Fruit fly (Drosophila melanogaster) whole organism, embryonic: ENCODE measurements around the gene sloth1.
A peak's percentile ranks its signal among the peaks of the same experiment; 100 is the strongest.

Experiments
- Bgb ChIP-seq: fragments of 200-800 bp; sonication (Bioruptor generic); IDR thresholded peaks from 2 replicates; pipeline ENCODE4 v1.3.6; 2022; ENCODE audit warnings: missing biosample characterization, missing genetic modification characterization; ENCODE audit not compliant: partially characterized antibody
- CG10366 ChIP-seq: fragments of 200-800 bp; sonication (Bioruptor generic); IDR thresholded peaks from 2 replicates; pipeline ENCODE4 v1.3.6; 2022; ENCODE audit warnings: missing biosample characterization, missing genetic modification characterization
- CG10431 ChIP-seq: fragments of 200-800 bp; sonication (Bioruptor generic); optimal IDR thresholded peaks from 3 replicates; lab custom pipeline; 2018; ENCODE audit warnings: missing biosample characterization, mild to moderate bottlenecking, missing genetic modification characterization
- CG10979 ChIP-seq: fragments of 200-800 bp; sonication (Bioruptor generic); optimal IDR thresholded peaks from 2 replicates; lab custom pipeline; 2018; ENCODE audit warnings: missing biosample characterization, mild to moderate bottlenecking, missing genetic modification characterization, moderate library complexity
- CG11093 ChIP-seq: fragments of 200-800 bp; sonication (Bioruptor generic); IDR thresholded peaks from 3 replicates; pipeline ENCODE4 v1.3.6; 2022; ENCODE audit warnings: missing biosample characterization, missing genetic modification characterization
- CG11695 ChIP-seq: fragments of 200-800 bp; sonication (Bioruptor generic); IDR thresholded peaks from 3 replicates; pipeline ENCODE4 v1.3.6; 2022; ENCODE audit warnings: missing biosample characterization, missing genetic modification characterization
- CG12744 ChIP-seq: fragments of 200-800 bp; sonication (Bioruptor generic); optimal IDR thresholded peaks from 2 replicates; lab custom pipeline; 2016; ENCODE audit warnings: missing biosample characterization, missing genetic modification characterization
- CG13287 ChIP-seq: fragments of 200-800 bp; sonication (Bioruptor generic); IDR thresholded peaks from 2 replicates; pipeline ENCODE4 v1.3.6; 2022; ENCODE audit warnings: missing biosample characterization, missing genetic modification characterization; ENCODE audit not compliant: partially characterized antibody
- CG13775 ChIP-seq: fragments of 200-800 bp; sonication (Bioruptor generic); optimal IDR thresholded peaks from 3 replicates; lab custom pipeline; 2017; ENCODE audit warnings: missing biosample characterization, mild to moderate bottlenecking, missing genetic modification characterization
- CG15011 ChIP-seq: fragments of 200-800 bp; sonication (Bioruptor generic); optimal IDR thresholded peaks from 3 replicates; lab custom pipeline; 2018; ENCODE audit warnings: missing biosample characterization, mild to moderate bottlenecking, missing genetic modification characterization
- CG15601 ChIP-seq: fragments of 200-800 bp; sonication (Bioruptor generic); optimal IDR thresholded peaks from 3 replicates; lab custom pipeline; 2019; ENCODE audit warnings: missing biosample characterization, mild to moderate bottlenecking, missing genetic modification characterization, moderate library complexity
- CG17328 ChIP-seq: fragments of 200-800 bp; sonication (Bioruptor generic); IDR thresholded peaks from 2 replicates; pipeline ENCODE4 v1.3.6; 2022; ENCODE audit warnings: missing biosample characterization, missing genetic modification characterization
- CG17359 ChIP-seq: fragments of 200-800 bp; sonication (Bioruptor generic); optimal IDR thresholded peaks from 3 replicates; lab custom pipeline; 2018; ENCODE audit warnings: missing biosample characterization, mild to moderate bottlenecking, missing genetic modification characterization, moderate library complexity
- CG17612 ChIP-seq: fragments of 200-800 bp; sonication (Bioruptor generic); IDR thresholded peaks from 2 replicates; pipeline ENCODE4 v1.3.6; 2022; ENCODE audit warnings: missing biosample characterization, missing genetic modification characterization
- CG2199 ChIP-seq: fragments of 200-800 bp; sonication (Bioruptor generic); IDR thresholded peaks from 3 replicates; pipeline ENCODE4 v1.3.6; 2022; ENCODE audit warnings: missing biosample characterization, missing genetic modification characterization
- CG2875 ChIP-seq: fragments of 200-800 bp; sonication (Bioruptor generic); optimal IDR thresholded peaks from 2 replicates; lab custom pipeline; 2017; ENCODE audit warnings: missing biosample characterization, mild to moderate bottlenecking, missing genetic modification characterization, missing genetic modification reagents
- CG31388 ChIP-seq: fragments of 200-800 bp; sonication (Bioruptor generic); optimal IDR thresholded peaks from 2 replicates; lab custom pipeline; 2016; ENCODE audit warnings: missing biosample characterization, missing genetic modification characterization
- CG6689 ChIP-seq: fragments of 200-800 bp; sonication (Bioruptor generic); IDR thresholded peaks from 2 replicates; pipeline ENCODE4 v1.3.6; 2022; ENCODE audit warnings: missing biosample characterization, missing genetic modification characterization
- CG6765 ChIP-seq: fragments of 200-800 bp; sonication (Bioruptor generic); optimal IDR thresholded peaks from 3 replicates; lab custom pipeline; 2017; ENCODE audit warnings: missing biosample characterization, mild to moderate bottlenecking, missing genetic modification characterization
- CG8281 ChIP-seq: fragments of 200-800 bp; sonication (Bioruptor generic); optimal IDR thresholded peaks from 2 replicates; lab custom pipeline; 2018; ENCODE audit warnings: missing biosample characterization, mild to moderate bottlenecking, missing genetic modification characterization, moderate library complexity
- CG8290 ChIP-seq, 3 experiments: fragments of 200-800 bp; sonication (Bioruptor generic); optimal IDR thresholded peaks; 2 replicates each; lab custom pipeline; 2016 to 2019; ENCODE audit warnings: missing biosample characterization in 3 of 3, missing genetic modification characterization in 3 of 3, mild to moderate bottlenecking in 2 of 3, moderate library complexity in 1 of 3
- Dll ChIP-seq: fragments of 200-800 bp; sonication (Bioruptor generic); IDR thresholded peaks from 4 replicates; pipeline ENCODE4 v1.3.6; 2022; ENCODE audit warnings: missing biosample characterization, missing genetic modification characterization; ENCODE audit not compliant: partially characterized antibody
- Doc2 ChIP-seq: fragments of 200-800 bp; sonication (Bioruptor generic); IDR thresholded peaks from 2 replicates; pipeline ENCODE4 v1.3.6; 2022; ENCODE audit warnings: missing biosample characterization, missing genetic modification characterization
- Dp ChIP-seq: fragments of 200-800 bp; sonication (Bioruptor generic); optimal IDR thresholded peaks from 2 replicates; lab custom pipeline; 2018; ENCODE audit warnings: missing biosample characterization, mild to moderate bottlenecking, missing genetic modification characterization, moderate library complexity
- Ets65A ChIP-seq: fragments of 200-800 bp; sonication (Bioruptor generic); peaks from one replicate; lab custom pipeline; 2016; ENCODE audit warnings: missing biosample characterization, missing genetic modification characterization
- HLH3B ChIP-seq: fragments of 200-800 bp; sonication (Bioruptor generic); IDR thresholded peaks from 2 replicates; pipeline ENCODE4 v1.3.6; 2022; ENCODE audit warnings: missing biosample characterization, missing genetic modification characterization
- Lim3 ChIP-seq: fragments of 200-800 bp; sonication (Bioruptor generic); IDR thresholded peaks from 2 replicates; pipeline ENCODE4 v1.3.6; 2022; ENCODE audit warnings: missing biosample characterization, missing genetic modification characterization
- Max ChIP-seq: fragments of 200-800 bp; sonication (Bioruptor generic); optimal IDR thresholded peaks from 2 replicates; lab custom pipeline; 2016; ENCODE audit warnings: missing biosample characterization, mild to moderate bottlenecking, missing genetic modification characterization
- Med ChIP-seq: fragments of 200-800 bp; sonication (Bioruptor generic); peaks from one replicate; lab custom pipeline; 2016; ENCODE audit warnings: missing biosample characterization, missing genetic modification characterization, mild to moderate bottlenecking, inconsistent platforms, moderate library complexity
- Mes4 ChIP-seq: fragments of 200-800 bp; sonication (Bioruptor generic); optimal IDR thresholded peaks from 2 replicates; lab custom pipeline; 2016; ENCODE audit warnings: missing biosample characterization, missing genetic modification characterization
- TFAM ChIP-seq: fragments of 200-800 bp; sonication (Bioruptor generic); optimal IDR thresholded peaks from 2 replicates; lab custom pipeline; 2017; ENCODE audit warnings: missing biosample characterization, missing genetic modification characterization, inconsistent platforms
- aop ChIP-seq: fragments of 200-800 bp; sonication (Bioruptor generic); IDR thresholded peaks from 2 replicates; pipeline ENCODE4 v1.3.6; 2022; ENCODE audit warnings: missing biosample characterization, missing genetic modification characterization
- ato ChIP-seq: fragments of 200-800 bp; sonication (Bioruptor generic); IDR thresholded peaks from 2 replicates; pipeline ENCODE4 v1.3.6; 2022; ENCODE audit warnings: missing biosample characterization, missing genetic modification characterization; ENCODE audit not compliant: partially characterized antibody
- chinmo ChIP-seq: fragments of 200-800 bp; sonication (Bioruptor generic); IDR thresholded peaks from 4 replicates; pipeline ENCODE4 v1.3.6; 2022; ENCODE audit warnings: missing biosample characterization, missing genetic modification characterization; ENCODE audit not compliant: partially characterized antibody
- chm ChIP-seq: fragments of 200-800 bp; sonication (Bioruptor generic); IDR thresholded peaks from 2 replicates; pipeline ENCODE4 v1.3.6; 2022; ENCODE audit warnings: missing biosample characterization, missing genetic modification characterization
- ci ChIP-seq: fragments of 200-800 bp; sonication (Bioruptor generic); IDR thresholded peaks from 3 replicates; pipeline ENCODE4 v1.3.6; 2022; ENCODE audit warnings: missing biosample characterization, missing genetic modification characterization
- crol ChIP-seq: fragments of 200-800 bp; sonication (Bioruptor generic); IDR thresholded peaks from 2 replicates; pipeline ENCODE4 v1.3.6; 2022; ENCODE audit warnings: missing biosample characterization, missing genetic modification characterization
- ems ChIP-seq: fragments of 200-800 bp; sonication (Bioruptor generic); optimal IDR thresholded peaks from 3 replicates; lab custom pipeline; 2016; ENCODE audit warnings: missing biosample characterization, missing genetic modification characterization
- lab ChIP-seq: fragments of 200-800 bp; sonication (Bioruptor generic); optimal IDR thresholded peaks from 3 replicates; lab custom pipeline; 2017; ENCODE audit warnings: missing biosample characterization, missing genetic modification characterization, mild to moderate bottlenecking, moderate library complexity, missing genetic modification reagents
- prd ChIP-seq, 3 experiments: fragments of >200 bp in 2 of 3; fragments of 200-800 bp in 1 of 3; sonication (Bioruptor generic) in 1 of 3; optimal IDR thresholded peaks in 2 of 3; IDR thresholded peaks in 1 of 3; 2 replicates in 2 of 3; 3 replicates in 1 of 3; pipeline versions ENCODE4 v1.3.6 to Lab custom; 2017 to 2022; ENCODE audit warnings: missing biosample characterization in 1 of 3, missing genetic modification characterization in 1 of 3
- sens ChIP-seq: fragments of 200-800 bp; sonication (Bioruptor generic); peaks from one replicate; lab custom pipeline; 2016; ENCODE audit warnings: missing biosample characterization, missing genetic modification characterization
- stwl ChIP-seq: fragments of 200-800 bp; sonication (Bioruptor generic); optimal IDR thresholded peaks from 3 replicates; lab custom pipeline; 2018; ENCODE audit warnings: missing biosample characterization, mild to moderate bottlenecking, missing genetic modification characterization, moderate library complexity
- trem ChIP-seq: fragments of 200-800 bp; optimal IDR thresholded peaks from 3 replicates; lab custom pipeline; 2019; ENCODE audit warnings: missing biosample characterization, mild to moderate bottlenecking, missing genetic modification characterization, moderate library complexity
- twi ChIP-seq: fragments of 200-800 bp; optimal IDR thresholded peaks from 2 replicates; lab custom pipeline; 2019; ENCODE audit warnings: missing biosample characterization, mild to moderate bottlenecking, missing genetic modification characterization, moderate library complexity
- yki ChIP-seq: fragments of >200 bp; optimal IDR thresholded peaks from 3 replicates; lab custom pipeline; 2018

The sloth1 gene

DNA sequence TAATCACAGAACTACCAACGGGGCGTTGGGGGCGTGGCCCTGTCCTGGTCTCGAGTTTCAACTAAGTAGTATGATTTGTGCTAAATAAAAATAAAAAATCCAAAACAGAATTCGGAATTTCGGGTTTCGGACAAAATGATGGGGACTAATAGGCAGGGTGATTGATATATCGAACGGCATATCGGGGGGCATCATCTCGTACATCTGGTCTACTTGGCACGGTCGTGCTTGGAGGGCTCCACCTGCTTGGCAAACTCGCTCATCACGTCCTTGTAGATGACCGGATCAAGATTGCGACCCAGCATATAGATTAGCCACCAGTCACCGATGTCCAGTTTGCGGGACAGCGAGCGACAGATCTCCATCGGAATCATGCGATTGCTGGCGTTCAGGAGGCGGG, 36.9 kb upstream of the sloth1 start:
- TF ChIP-seq CG2875 (GFP tag; lab: Kevin White, UChicago) = no peak
- TF ChIP-seq sens (GFP tag; lab: Kevin White, UChicago) = peak; percentile 54

- TF ChIP-seq CG6765 (GFP tag; lab: Kevin White, UChicago) (no peak), Max (GFP tag; lab: Kevin White, UChicago) (no peak), CG13775 (GFP tag; lab: Kevin White, UChicago) (no peak), CG11093 (GFP tag; lab: Robert Waterston, UW) (no peak), crol (GFP tag; lab: Robert Waterston, UW) (no peak), Lim3 (GFP tag; lab: Robert Waterston, UW) (no peak), CG11695 (no peak), TFAM (no peak), CG15011 (GFP tag; lab: Kevin White, UChicago) (no peak), ato (GFP tag; lab: Robert Waterston, UW) (no peak), ems (GFP tag; lab: Kevin White, UChicago) (no peak), twi (tag; lab: Kevin White, UChicago) (no peak), CG6689 (GFP tag; lab: Robert Waterston, UW) (peak; percentile 21; the same call in 1 of the 2 replicates), CG10431 (GFP tag; lab: Kevin White, UChicago) (no peak), Doc2 (GFP tag; lab: Robert Waterston, UW) (no peak), HLH3B (0 out of 2 replicates have a peak, but pooled peaks have one; percentile 25), Bgb (GFP tag; lab: Robert Waterston, UW) (no peak), Mes4 (GFP tag; lab: Kevin White, UChicago) (no peak), aop (no peak), CG10366 (GFP tag; lab: Robert Waterston, UW) (no peak), CG12744 (GFP tag; lab: Kevin White, UChicago) (no peak), Ets65A (GFP tag; lab: Kevin White, UChicago) (peak; percentile 78)
- TF ChIP-seq, all 482 proteins: peak for 3
Measured at dm6 chrX:6976364-6976763, 34.8 kb upstream of the sloth1 start.

dm6 chrX:6976911-6977310, 34.2 kb upstream of the sloth1 start:
- TF ChIP-seq CG17359 (tag; lab: Kevin White, UChicago) (no peak), CG8290 (GFP tag; optimal IDR thresholded peaks at IDR 0.05; lab: Kevin White, UChicago) (no peak), CG8290 (tag; optimal IDR thresholded peaks at IDR 0.05; lab: Kevin White, UChicago) (peak in 1 of 2 experiments; percentile 61), CG15601 (no peak), CG17612 (GFP tag; lab: Robert Waterston, UW) (peak; percentile 87)

dm6 chrX:6981470-6981952, 29.6 kb upstream of the sloth1 start:
- TF ChIP-seq CG31388 (GFP tag; lab: Kevin White, UChicago) = no peak
- TF ChIP-seq CG2199 (GFP tag; lab: Robert Waterston, UW) = 0 out of 3 replicates have a peak, but pooled peaks have one; percentile 53
- peak; percentile 48; the same call in 1 of the 3 replicates for TF ChIP-seq CG11695
- peak; percentile 32; the same call in 1 of the 2 replicates for TF ChIP-seq CG13287
- TF ChIP-seq CG8281 (tag; lab: Kevin White, UChicago) = no peak
- no peak for TF ChIP-seq prd (optimal IDR thresholded peaks at IDR 0.05; lab: Kevin White, UChicago)
- TF ChIP-seq prd (GFP tag; IDR thresholded peaks at IDR 0.05; lab: Robert Waterston, UW) = peak; percentile 23; the same call in 1 of the 3 replicates
- TF ChIP-seq chm = peak; percentile 76
- peak; percentile 3 for TF ChIP-seq lab
- peak; percentile 37; the same call in 1 of the 4 replicates for TF ChIP-seq Dll (GFP tag; lab: Robert Waterston, UW)
- TF ChIP-seq chinmo (GFP tag; lab: Robert Waterston, UW) = 0 out of 4 replicates have a peak, but pooled peaks have one; percentile 57
- TF ChIP-seq CG17328 = 0 out of 2 replicates have a peak, but pooled peaks have one; percentile 14
- TF ChIP-seq stwl = no peak
- TF ChIP-seq yki (lab: Kevin White, UChicago) = peak; percentile 94
- no peak for TF ChIP-seq Dp (GFP tag; lab: Kevin White, UChicago)
- no peak for TF ChIP-seq trem (tag; lab: Kevin White, UChicago)
- peak; percentile 63; the same call in 2 of the 3 replicates for TF ChIP-seq ci (GFP tag; lab: Robert Waterston, UW)
- peak; percentile 76 for TF ChIP-seq Med
- TF ChIP-seq CG10979 (tag; lab: Kevin White, UChicago) = peak; percentile 8
